Worm (Caenorhabditis elegans) whole organism, mixed stage, embryonic: ENCODE data around the gene cup-16.

Experiments
- ceh-43 ChIP-seq: fragments of 200-800 bp; sonication (Bioruptor generic); optimal IDR thresholded peaks from 2 replicates; lab custom pipeline; 2018; ENCODE audit warnings: mild to moderate bottlenecking, missing genetic modification characterization, moderate library complexity, missing compliant biosample characterization
- elt-1 ChIP-seq: sonication (generic microtip); optimal IDR thresholded peaks from 2 replicates; lab custom pipeline; 2017; ENCODE audit warnings: missing genetic modification characterization, mild to moderate bottlenecking, missing compliant biosample characterization, antibody characterized with exemption, moderate library complexity, borderline replicate concordance; ENCODE audit not compliant: insufficient read depth
- elt-3 ChIP-seq: fragments of 150-350 bp; optimal IDR thresholded peaks from 2 replicates; lab custom pipeline; 2014; ENCODE audit warnings: missing biosample characterization, missing genetic modification characterization
- lin-13 ChIP-seq: fragments of 150-350 bp; optimal IDR thresholded peaks from 2 replicates; lab custom pipeline; 2014; ENCODE audit warnings: missing biosample characterization, missing genetic modification characterization
- lin-32 ChIP-seq: fragments of 200-800 bp; sonication (Bioruptor generic); optimal IDR thresholded peaks from 2 replicates; lab custom pipeline; 2018; ENCODE audit warnings: mild to moderate bottlenecking, missing genetic modification characterization, missing compliant biosample characterization
- nhr-237 ChIP-seq: fragments of 150-350 bp; optimal IDR thresholded peaks from 2 replicates; lab custom pipeline; 2014; ENCODE audit warnings: missing biosample characterization, missing genetic modification characterization
- nhr-28 ChIP-seq: fragments of 150-350 bp; optimal IDR thresholded peaks from 2 replicates; lab custom pipeline; 2014; ENCODE audit warnings: missing biosample characterization, missing genetic modification characterization
- pha-4 ChIP-seq: fragments of 150-350 bp; optimal IDR thresholded peaks from 2 replicates; lab custom pipeline; 2018; ENCODE audit warnings: missing biosample characterization, missing genetic modification reagents, missing genetic modification characterization
- snpc-4 ChIP-seq: fragments of 150-350 bp; optimal IDR thresholded peaks from 2 replicates; lab custom pipeline; 2014; ENCODE audit warnings: missing biosample characterization, missing genetic modification characterization
- ztf-11 ChIP-seq: fragments of 150-350 bp; optimal IDR thresholded peaks from 2 replicates; lab custom pipeline; 2014; ENCODE audit warnings: missing biosample characterization, missing genetic modification characterization

DNA sequence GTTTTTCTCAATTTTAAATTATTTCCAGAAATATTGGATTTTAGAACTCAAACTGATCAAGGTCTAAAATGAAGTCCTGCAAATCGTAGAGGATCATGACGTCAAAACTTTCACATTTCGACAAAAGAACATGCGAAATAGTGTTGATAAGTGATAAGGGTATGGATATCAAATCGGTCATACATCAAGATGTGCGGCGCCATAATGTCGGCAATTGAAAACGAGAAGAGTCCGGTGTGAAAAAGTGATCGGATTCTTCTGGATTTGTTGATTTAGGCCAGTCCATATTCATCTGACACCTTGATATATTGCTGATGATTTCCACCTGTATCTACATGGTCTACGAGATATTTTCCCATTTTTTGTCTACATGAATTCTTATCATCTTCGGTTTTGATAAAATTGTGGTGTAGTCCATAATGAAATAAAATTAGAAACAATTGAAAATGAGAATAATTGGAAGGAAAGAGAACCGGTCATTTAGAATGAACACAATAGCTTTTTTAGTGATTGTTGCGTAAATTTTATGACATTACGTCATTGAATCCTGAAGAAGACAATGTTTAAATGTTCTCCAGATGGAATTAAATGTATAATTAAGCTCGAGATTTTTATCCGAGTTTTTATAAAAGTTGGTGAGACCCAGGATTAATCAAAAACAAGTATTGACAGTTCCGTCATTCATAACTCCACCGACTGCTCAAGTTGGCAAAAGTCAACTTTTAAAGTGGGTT lies 24.2 kb downstream of the cup-16 start:
- TF ChIP-seq elt-3 (tag; lab: Kevin White, UChicago) (no peak), pha-4 (tag; lab: Kevin White, UChicago) (peak; percentile 86), lin-13 (tag; lab: Kevin White, UChicago) (no peak), snpc-4 (tag; lab: Kevin White, UChicago) (no peak), nhr-237 (tag; lab: Kevin White, UChicago) (no peak), elt-1 (tag; lab: Kevin White, UChicago) (no peak), nhr-28 (no peak), ztf-11 (no peak), ceh-43 (no peak), lin-32 (GFP tag; lab: Kevin White, UChicago) (no peak)
